Worm (Caenorhabditis elegans) whole organism, L4 larva: ENCODE measurements around the gene C09B9.4.
"Not testable (repeated sequence)": the region's sequence is repeated elsewhere in the genome, so short reads cannot be mapped to it uniquely, and the experiment has no call there.

ENCODE experiments used
- F10B5.3 ChIP-seq: sonication (generic microtip); optimal IDR thresholded peaks from 2 replicates; lab custom pipeline; 2016; ENCODE audit warnings: mild to moderate bottlenecking, missing genetic modification characterization, missing compliant biosample characterization
- F44E2.7 ChIP-seq: fragments of 200-800 bp; sonication (Bioruptor generic); IDR thresholded peaks from 2 replicates; pipeline ENCODE4 v2.1.2; 2022; ENCODE audit warnings: missing genetic modification characterization, missing compliant biosample characterization
- F49E8.2 ChIP-seq: sonication (generic microtip); optimal IDR thresholded peaks from 2 replicates; lab custom pipeline; 2016; ENCODE audit warnings: missing compliant biosample characterization, mild to moderate bottlenecking, missing genetic modification characterization, borderline replicate concordance
- R02D3.7 ChIP-seq: fragments of 150-350 bp; sonication (generic microtip); optimal IDR thresholded peaks from 3 replicates; lab custom pipeline; 2014; ENCODE audit warnings: missing biosample characterization, missing genetic modification characterization
- T26A8.4 ChIP-seq: fragments of 200-800 bp; sonication (Bioruptor generic); IDR thresholded peaks from 2 replicates; pipeline ENCODE4 v1.3.6; 2022; ENCODE audit warnings: missing genetic modification characterization, missing compliant biosample characterization
- Y105C5A.15 ChIP-seq: fragments of 200-800 bp; sonication (Bioruptor generic); IDR thresholded peaks from 2 replicates; pipeline ENCODE4 v1.3.6; 2022; ENCODE audit warnings: missing genetic modification characterization, missing compliant biosample characterization
- Y48G9A.11 ChIP-seq: fragments of 200-800 bp; sonication (Bioruptor generic); IDR thresholded peaks from 2 replicates; pipeline ENCODE4 v1.3.6; 2022; ENCODE audit warnings: missing genetic modification reagents, missing genetic modification characterization, missing compliant biosample characterization
- aha-1 ChIP-seq: fragments of 150-350 bp; peaks from one replicate; lab custom pipeline; 2014; ENCODE audit warnings: missing biosample characterization, missing genetic modification characterization
- attf-4 ChIP-seq: sonication (generic microtip); optimal IDR thresholded peaks from 3 replicates; lab custom pipeline; 2017; ENCODE audit warnings: missing biosample characterization, missing genetic modification characterization
- ceh-32 ChIP-seq: sonication (generic microtip); optimal IDR thresholded peaks from 2 replicates; lab custom pipeline; 2016; ENCODE audit warnings: mild to moderate bottlenecking, missing genetic modification characterization, missing compliant biosample characterization; ENCODE audit not compliant: poor library complexity
- ces-1 ChIP-seq: fragments of 150-350 bp; sonication (generic microtip); optimal IDR thresholded peaks from 4 replicates; lab custom pipeline; 2014; ENCODE audit warnings: missing biosample characterization, missing genetic modification reagents, missing genetic modification characterization
- daf-16 ChIP-seq, 3 experiments: sonication (generic microtip); optimal IDR thresholded peaks; 2 replicates each; lab custom pipeline; 2016 to 2017; ENCODE audit warnings: missing genetic modification characterization in 3 of 3, missing genetic modification reagents in 3 of 3, mild to moderate bottlenecking in 2 of 3, missing compliant biosample characterization in 2 of 3, missing biosample characterization in 1 of 3, moderate library complexity in 1 of 3
- dmd-6 ChIP-seq: fragments of 200-800 bp; sonication (Bioruptor generic); IDR thresholded peaks from 2 replicates; pipeline ENCODE4 v1.3.6; 2022; ENCODE audit warnings: missing genetic modification reagents, missing genetic modification characterization, missing compliant biosample characterization
- duxl-1 ChIP-seq: sonication (generic microtip); optimal IDR thresholded peaks from 2 replicates; lab custom pipeline; 2016; ENCODE audit warnings: mild to moderate bottlenecking, missing genetic modification characterization, moderate library complexity, missing compliant biosample characterization; ENCODE audit not compliant: poor library complexity
- dve-1 ChIP-seq: sonication (generic microtip); optimal IDR thresholded peaks from 2 replicates; lab custom pipeline; 2017; ENCODE audit warnings: antibody characterized with exemption, mild to moderate bottlenecking, missing genetic modification characterization, missing compliant biosample characterization; ENCODE audit not compliant: insufficient read depth
- egl-27 ChIP-seq: sonication (generic microtip); optimal IDR thresholded peaks from 3 replicates; lab custom pipeline; 2017; ENCODE audit warnings: missing biosample characterization, missing genetic modification reagents, missing genetic modification characterization
- gei-8 ChIP-seq: fragments of 200-800 bp; sonication (Bioruptor generic); optimal IDR thresholded peaks from 2 replicates; lab custom pipeline; 2018; ENCODE audit warnings: mild to moderate bottlenecking, missing genetic modification characterization, missing compliant biosample characterization
- hif-1 ChIP-seq, 2 experiments: sonication (generic microtip); optimal IDR thresholded peaks; 2 replicates each; lab custom pipeline; 2016 to 2017; ENCODE audit warnings: missing compliant biosample characterization in 2 of 2, missing genetic modification characterization in 2 of 2, missing genetic modification reagents in 2 of 2, missing genotype in 2 of 2, mild to moderate bottlenecking in 1 of 2
- hlh-11 ChIP-seq: fragments of 200-800 bp; sonication (Bioruptor generic); optimal IDR thresholded peaks from 2 replicates; lab custom pipeline; 2018; ENCODE audit warnings: mild to moderate bottlenecking, missing genetic modification characterization, missing compliant biosample characterization
- lim-7 ChIP-seq: fragments of 200-800 bp; sonication (Bioruptor generic); IDR thresholded peaks from 2 replicates; pipeline ENCODE4 v1.3.6; 2022; ENCODE audit warnings: missing genetic modification characterization, missing compliant biosample characterization
- lin-29 ChIP-seq: fragments of 200-800 bp; sonication (Bioruptor generic); IDR thresholded peaks from 2 replicates; pipeline ENCODE4 v1.3.6; 2022; ENCODE audit warnings: missing genetic modification reagents, missing genetic modification characterization, missing compliant biosample characterization
- lin-38 ChIP-seq: fragments of 200-800 bp; sonication (Bioruptor generic); IDR thresholded peaks from 2 replicates; pipeline ENCODE4 v1.3.6; 2022; ENCODE audit warnings: missing genetic modification reagents, missing genetic modification characterization, missing compliant biosample characterization
- lin-39 ChIP-seq: fragments of 150-350 bp; optimal IDR thresholded peaks from 2 replicates; lab custom pipeline; 2014; ENCODE audit warnings: missing biosample characterization, missing genetic modification reagents, missing genetic modification characterization
- lir-3 ChIP-seq: sonication (generic microtip); optimal IDR thresholded peaks from 2 replicates; lab custom pipeline; 2016; ENCODE audit warnings: mild to moderate bottlenecking, missing genetic modification characterization, missing compliant biosample characterization
- madf-5 ChIP-seq, 2 experiments: fragments of 200-800 bp; sonication (Bioruptor generic); IDR thresholded peaks; 2 replicates each; pipeline ENCODE4 v1.3.6; 2022; ENCODE audit warnings: missing compliant biosample characterization in 2 of 2, missing genetic modification characterization in 2 of 2
- mdt-29 ChIP-seq: fragments of 200-800 bp; sonication (Bioruptor generic); IDR thresholded peaks from 2 replicates; pipeline ENCODE4 v1.3.6; 2022; ENCODE audit warnings: missing genetic modification reagents, missing genetic modification characterization, missing compliant biosample characterization
- mep-1 ChIP-seq: fragments of 150-350 bp; sonication (generic microtip); optimal IDR thresholded peaks from 3 replicates; lab custom pipeline; 2014; ENCODE audit warnings: missing biosample characterization, missing genetic modification characterization
- mes-2 ChIP-seq: sonication (generic microtip); optimal IDR thresholded peaks from 2 replicates; lab custom pipeline; 2016; ENCODE audit warnings: missing genotype, mild to moderate bottlenecking, missing genetic modification characterization, missing compliant biosample characterization; ENCODE audit not compliant: poor library complexity, severe bottlenecking
- mxl-3 ChIP-seq: fragments of 200-800 bp; sonication (Bioruptor generic); optimal IDR thresholded peaks from 2 replicates; lab custom pipeline; 2018; ENCODE audit warnings: mild to moderate bottlenecking, missing genetic modification characterization, missing compliant biosample characterization
- nhr-102 ChIP-seq: sonication (generic microtip); optimal IDR thresholded peaks from 2 replicates; lab custom pipeline; 2016; ENCODE audit warnings: mild to moderate bottlenecking, missing genetic modification characterization, moderate library complexity, missing compliant biosample characterization
- nhr-237 ChIP-seq: sonication (generic microtip); optimal IDR thresholded peaks from 2 replicates; lab custom pipeline; 2017; ENCODE audit warnings: missing biosample characterization, missing genetic modification characterization
- nhr-42 ChIP-seq: fragments of 200-800 bp; sonication (Bioruptor generic); IDR thresholded peaks from 2 replicates; pipeline ENCODE4 v1.3.6; 2022; ENCODE audit warnings: missing genetic modification characterization, missing compliant biosample characterization
- nhr-76 ChIP-seq: fragments of 150-350 bp; optimal IDR thresholded peaks from 2 replicates; lab custom pipeline; 2014; ENCODE audit warnings: missing biosample characterization, missing genetic modification characterization
- nhr-77 ChIP-seq: fragments of 150-350 bp; optimal IDR thresholded peaks from 2 replicates; lab custom pipeline; 2014; ENCODE audit warnings: missing biosample characterization, missing genetic modification characterization
- snpc-1.2 ChIP-seq: fragments of 200-800 bp; sonication (Bioruptor generic); IDR thresholded peaks from 2 replicates; pipeline ENCODE4 v1.3.6; 2022; ENCODE audit warnings: missing genetic modification reagents, missing genetic modification characterization, missing compliant biosample characterization
- snpc-4 ChIP-seq: fragments of 150-350 bp; optimal IDR thresholded peaks from 2 replicates; lab custom pipeline; 2014; ENCODE audit warnings: missing biosample characterization, missing genetic modification characterization
- spr-1 ChIP-seq: sonication (generic microtip); optimal IDR thresholded peaks from 2 replicates; lab custom pipeline; 2016; ENCODE audit warnings: mild to moderate bottlenecking, missing genetic modification characterization, missing compliant biosample characterization
- spr-3 ChIP-seq: fragments of 200-800 bp; sonication (Bioruptor generic); optimal IDR thresholded peaks from 2 replicates; lab custom pipeline; 2018; ENCODE audit warnings: mild to moderate bottlenecking, missing genetic modification characterization, missing compliant biosample characterization
- unc-130 ChIP-seq: sonication (generic microtip); optimal IDR thresholded peaks from 2 replicates; lab custom pipeline; 2016; ENCODE audit warnings: missing genetic modification reagents, missing genetic modification characterization, missing compliant biosample characterization
- vab-7 ChIP-seq: fragments of 200-800 bp; sonication (Bioruptor generic); IDR thresholded peaks from 2 replicates; pipeline ENCODE4 v1.3.6; 2022; ENCODE audit warnings: missing genetic modification reagents, missing genetic modification characterization, missing compliant biosample characterization
- zag-1 ChIP-seq: fragments of 150-350 bp; optimal IDR thresholded peaks from 2 replicates; lab custom pipeline; 2014; ENCODE audit warnings: missing biosample characterization, missing genetic modification characterization
- zfp-2 ChIP-seq: sonication (generic microtip); optimal IDR thresholded peaks from 2 replicates; lab custom pipeline; 2016; ENCODE audit warnings: mild to moderate bottlenecking, missing genetic modification characterization, missing compliant biosample characterization
- zip-11 ChIP-seq: fragments of 200-800 bp; sonication (Bioruptor generic); IDR thresholded peaks from 2 replicates; pipeline ENCODE4 v1.3.6; 2022; ENCODE audit warnings: missing genetic modification characterization, missing compliant biosample characterization
- zip-2 ChIP-seq: fragments of 150-350 bp; optimal IDR thresholded peaks from 2 replicates; lab custom pipeline; 2014; ENCODE audit warnings: missing biosample characterization, missing genetic modification characterization

C09B9.4 gene

ce11 chrIV:5068541-5068940 is 35.4 kb upstream of the C09B9.4 start, which contains the start of the genes R13H9.6 and rmd-6:
R13H9.6 (minus strand) TSS chrIV:5068641.
rmd-6 (plus strand) TSS chrIV:5068845.
- not testable (repeated sequence) for TF ChIP-seq egl-27 (tag; lab: Kevin White, UChicago); F44E2.7 (GFP tag; lab: Robert Waterston, UW); spr-3 (GFP tag; lab: Kevin White, UChicago)

- not testable (repeated sequence) for TF ChIP-seq T26A8.4 (GFP tag; lab: Robert Waterston, UW); R02D3.7; snpc-4 (tag; lab: Kevin White, UChicago)
Measured at ce11 chrIV:5066887-5067286, 33.7 kb upstream of the C09B9.4 start, which contains the start of gene ttbk-2.2. ttbk-2.2 (minus strand) TSS chrIV:5066987.

ce11 chrIV:5064961-5065360 is 31.8 kb upstream of the C09B9.4 start, which contains the start of gene msp-53:
msp-53 (minus strand) TSS chrIV:5065061.
- not testable (repeated sequence) for TF ChIP-seq nhr-77 (tag; lab: Kevin White, UChicago); lin-29 (GFP tag; lab: Robert Waterston, UW); nhr-76

ce11 chrIV:5063297-5063696 is 30.1 kb upstream of the C09B9.4 start:
- TF ChIP-seq zip-11 (GFP tag; lab: Robert Waterston, UW) (no peak), hlh-11 (tag; lab: Kevin White, UChicago) (peak; percentile 5), gei-8 (GFP tag; lab: Kevin White, UChicago) (no peak), lin-38 (GFP tag; lab: Robert Waterston, UW) (peak; percentile 36; the same call in 1 of the 2 replicates), lir-3 (no peak), mdt-29 (GFP tag; lab: Robert Waterston, UW) (peak; percentile 63; the same call in 1 of the 2 replicates), mes-2 (tag; lab: Kevin White, UChicago) (peak; percentile 43), zip-2 (tag; lab: Kevin White, UChicago) (no peak), hif-1 (tag; optimal IDR thresholded peaks at IDR 0.05; lab: Kevin White, UChicago) (no peak), F44E2.7 (GFP tag; lab: Robert Waterston, UW) (no peak), ceh-32 (no peak), Y105C5A.15 (0 out of 2 replicates have a peak, but pooled peaks have one; percentile 35), zfp-2 (tag; lab: Kevin White, UChicago) (no peak), nhr-102 (tag; lab: Kevin White, UChicago) (peak; percentile 50), lin-39 (tag; lab: Kevin White, UChicago) (no peak), madf-5 (GFP tag; IDR thresholded peaks at IDR 0.05; lab: Robert Waterston, UW) (no peak), nhr-237 (tag; lab: Kevin White, UChicago) (no peak), lim-7 (GFP tag; lab: Robert Waterston, UW) (no peak), F49E8.2 (tag; lab: Kevin White, UChicago) (peak; percentile 1), daf-16 (GFP tag; optimal IDR thresholded peaks at IDR 0.05; lab: Kevin White, UChicago) (no peak), daf-16 (tag; optimal IDR thresholded peaks at IDR 0.05; lab: Kevin White, UChicago) (no peak), snpc-1.2 (GFP tag; lab: Robert Waterston, UW) (peak; percentile 97), T26A8.4 (GFP tag; lab: Robert Waterston, UW) (peak; percentile 47), F10B5.3 (tag; lab: Kevin White, UChicago) (no peak), duxl-1 (no peak), dmd-6 (GFP tag; lab: Robert Waterston, UW) (no peak), mep-1 (no peak), mxl-3 (GFP tag; lab: Kevin White, UChicago) (no peak), Y48G9A.11 (GFP tag; lab: Robert Waterston, UW) (0 out of 2 replicates have a peak, but pooled peaks have one; percentile 16), ces-1 (GFP tag; lab: Kevin White, UChicago) (no peak), spr-1 (no peak), aha-1 (tag; lab: Kevin White, UChicago) (no peak), unc-130 (GFP tag; lab: Kevin White, UChicago) (peak; percentile 29), dve-1 (tag; lab: Kevin White, UChicago) (peak; percentile 25), vab-7 (no peak), zag-1 (tag; lab: Kevin White, UChicago) (no peak), nhr-42 (GFP tag; lab: Robert Waterston, UW) (no peak), attf-4 (tag; lab: Kevin White, UChicago) (no peak)
